Fruit fly (Drosophila melanogaster): Measurements from ENCODE around the gene CG6813.
A peak's percentile ranks its signal among the peaks of the same experiment; 100 is the strongest.

CG6813 gene

dm6 chr3R:11661712-11662111 is 35.3 kb upstream of the CG6813 start (continued):
- TF ChIP-seq zen2 (GFP tag; IDR thresholded peaks at IDR 0.05; ENCODE audit: partially characterized antibody): no peak
- peak in 1 of 2 experiments; percentile 38 for TF ChIP-seq Eip74EF (GFP tag; optimal IDR thresholded peaks at IDR 0.05)
- TF ChIP-seq MTF-1 (GFP tag; optimal IDR thresholded peaks at IDR 0.05; ENCODE audit: borderline replicate concordance): peak; percentile 36
- TF ChIP-seq sob (GFP tag; IDR thresholded peaks at IDR 0.05): peak; percentile 58; the same call in 1 of the 2 replicates
- peak; percentile 42 for TF ChIP-seq odd (GFP tag; optimal IDR thresholded peaks at IDR 0.05)
- no peak for TF ChIP-seq bigmax (GFP tag; optimal IDR thresholded peaks at IDR 0.05)
- peak; percentile 53 for TF ChIP-seq scrt (GFP tag; optimal IDR thresholded peaks at IDR 0.05)
- TF ChIP-seq da (GFP tag; optimal IDR thresholded peaks at IDR 0.05): no peak
- TF ChIP-seq pan (optimal IDR thresholded peaks at IDR 0.05): no peak
- TF ChIP-seq pan (GFP tag; optimal IDR thresholded peaks at IDR 0.05 in 1 of 2, IDR thresholded peaks at IDR 0.05 in 1 of 2): peak in 1 of 2 experiments; percentile 53
- peak; percentile 27 for TF ChIP-seq az2 (GFP tag; optimal IDR thresholded peaks at IDR 0.05)
- TF ChIP-seq CG6254 (GFP tag; optimal IDR thresholded peaks at IDR 0.05): peak; percentile 8
- TF ChIP-seq br (optimal IDR thresholded peaks at IDR 0.05): no peak
- peak; percentile 54 for TF ChIP-seq nmo (GFP tag; optimal IDR thresholded peaks at IDR 0.05)
- peak; percentile 67 for TF ChIP-seq CG12769 (tag; optimal IDR thresholded peaks at IDR 0.05)
- no peak for TF ChIP-seq dati (GFP tag; IDR thresholded peaks at IDR 0.05)
- TF ChIP-seq tgo (GFP tag; IDR thresholded peaks at IDR 0.05): peak; percentile 44; the same call in 1 of the 3 replicates
- TF ChIP-seq CG3838 (GFP tag; optimal IDR thresholded peaks at IDR 0.05): no peak
- TF ChIP-seq sim (GFP tag; IDR thresholded peaks at IDR 0.05): 0 out of 2 replicates have a peak, but pooled peaks have one; percentile 9
- peak; percentile 70 for TF ChIP-seq CG13424 (tag; optimal IDR thresholded peaks at IDR 0.05)
- peak; percentile 44 for TF ChIP-seq CG7556 (GFP tag; optimal IDR thresholded peaks at IDR 0.05)
- TF ChIP-seq sr (GFP tag; IDR thresholded peaks at IDR 0.05): 0 out of 3 replicates have a peak, but pooled peaks have one; percentile 4
- TF ChIP-seq cwo (GFP tag; optimal IDR thresholded peaks at IDR 0.05): peak; percentile 64
- TF ChIP-seq HLH3B (GFP tag; IDR thresholded peaks at IDR 0.05): peak; percentile 55
- no peak; the same call in 1 of the 2 replicates for TF ChIP-seq CG4730 (GFP tag; IDR thresholded peaks at IDR 0.05)
- peak; percentile 60; the same call in 1 of the 2 replicates for TF ChIP-seq Atf6 (GFP tag; IDR thresholded peaks at IDR 0.05)
- peak; percentile 41 for TF ChIP-seq CG3281 (GFP tag; optimal IDR thresholded peaks at IDR 0.05)
- no peak for TF ChIP-seq CG30431 (GFP tag; optimal IDR thresholded peaks at IDR 0.05)
- TF ChIP-seq CG1233 (GFP tag; optimal IDR thresholded peaks at IDR 0.05): peak; percentile 24
- TF ChIP-seq bsh (GFP tag; optimal IDR thresholded peaks at IDR 0.05): peak; percentile 29 to 36
- TF ChIP-seq bcd (GFP tag; optimal IDR thresholded peaks at IDR 0.05): peak; percentile 12
- TF ChIP-seq gsb-n (tag; optimal IDR thresholded peaks at IDR 0.05): peak; percentile 17
- 0 out of 2 replicates have a peak, but pooled peaks have one; percentile 42 for TF ChIP-seq ttk (GFP tag; IDR thresholded peaks at IDR 0.05)
- TF ChIP-seq CG14667 (GFP tag; IDR thresholded peaks at IDR 0.05): no peak
- TF ChIP-seq CG4617 (GFP tag; optimal IDR thresholded peaks at IDR 0.05; ENCODE audit: borderline replicate concordance): no peak
- peak; percentile 57; the same call in 1 of the 3 replicates for TF ChIP-seq CG11695 (GFP tag; IDR thresholded peaks at IDR 0.05)
- peak; percentile 77 for TF ChIP-seq tap (tag; optimal IDR thresholded peaks at IDR 0.05)
- peak; percentile 28 for TF ChIP-seq CG15514 (GFP tag; optimal IDR thresholded peaks at IDR 0.05)
- no peak for TF ChIP-seq CG34422 (GFP tag; IDR thresholded peaks at IDR 0.05)
- TF ChIP-seq CG8924 (tag; optimal IDR thresholded peaks at IDR 0.05): peak; percentile 64
- TF ChIP-seq Ssrp (tag; optimal IDR thresholded peaks at IDR 0.05): peak; percentile 47
- peak; percentile 2 for TF ChIP-seq tin (GFP tag; optimal IDR thresholded peaks at IDR 0.05)
- peak; percentile 61 for TF ChIP-seq CG31441 (GFP tag; IDR thresholded peaks at IDR 0.05)
- peak; percentile 60 for TF ChIP-seq vvl (GFP tag; IDR thresholded peaks at IDR 0.05)
- TF ChIP-seq HLH4C (GFP tag; IDR thresholded peaks at IDR 0.05; ENCODE audit: partially characterized antibody): no peak
- no peak for TF ChIP-seq knrl (GFP tag; IDR thresholded peaks at IDR 0.05; ENCODE audit: partially characterized antibody)
- TF ChIP-seq CG14014 (GFP tag; IDR thresholded peaks at IDR 0.05): peak; percentile 15; the same call in 1 of the 2 replicates
- no peak for TF ChIP-seq Doc2 (GFP tag; IDR thresholded peaks at IDR 0.05)
- peak; percentile 14 for TF ChIP-seq CG3407 (GFP tag; optimal IDR thresholded peaks at IDR 0.05)
- peak; percentile 31 for TF ChIP-seq ewg (GFP tag; optimal IDR thresholded peaks at IDR 0.05)

Data from whole organism, embryonic.